Worm (Caenorhabditis elegans) whole organism, L2 larva: ENCODE data around the gene col-149.

Source experiments
- ama-1 ChIP-seq: fragments of 150-350 bp; optimal IDR thresholded peaks from 2 replicates; lab custom pipeline; 2018; ENCODE audit warnings: inconsistent platforms
- blmp-1 ChIP-seq: sonication (generic microtip); optimal IDR thresholded peaks from 2 replicates; lab custom pipeline; 2017; ENCODE audit warnings: missing genetic modification characterization, mild to moderate bottlenecking, missing compliant biosample characterization, antibody characterized with exemption, moderate library complexity; ENCODE audit not compliant: insufficient read depth
- dmd-4 ChIP-seq: sonication (generic microtip); optimal IDR thresholded peaks from 2 replicates; lab custom pipeline; 2017; ENCODE audit warnings: missing biosample characterization, missing genetic modification characterization
- elt-1 ChIP-seq: fragments of 150-350 bp; optimal IDR thresholded peaks from 2 replicates; lab custom pipeline; 2014; ENCODE audit warnings: missing biosample characterization, missing genetic modification characterization
- elt-3 ChIP-seq: sonication (generic microtip); optimal IDR thresholded peaks from 2 replicates; lab custom pipeline; 2017; ENCODE audit warnings: missing biosample characterization, missing genetic modification characterization
- fos-1 ChIP-seq: fragments of 150-350 bp; optimal IDR thresholded peaks from 2 replicates; lab custom pipeline; 2014; ENCODE audit warnings: missing biosample characterization, missing genetic modification characterization
- lin-11 ChIP-seq: fragments of 150-350 bp; sonication (generic microtip); optimal IDR thresholded peaks from 2 replicates; lab custom pipeline; 2014; ENCODE audit warnings: missing biosample characterization, missing genetic modification characterization, inconsistent platforms, mixed read lengths
- lin-13 ChIP-seq: fragments of 150-350 bp; optimal IDR thresholded peaks from 2 replicates; lab custom pipeline; 2014; ENCODE audit warnings: missing biosample characterization, missing genetic modification reagents, missing genetic modification characterization
- lsy-2 ChIP-seq, 2 experiments: fragments of 150-350 bp in 1 of 2; sonication (generic microtip) in 1 of 2; optimal IDR thresholded peaks; 2 replicates each; lab custom pipeline; 2014 to 2017; ENCODE audit warnings: missing biosample characterization in 2 of 2, missing genetic modification characterization in 2 of 2
- nhr-11 ChIP-seq: fragments of 150-350 bp; optimal IDR thresholded peaks from 2 replicates; lab custom pipeline; 2014; ENCODE audit warnings: missing biosample characterization, missing genetic modification characterization
- nhr-12 ChIP-seq: fragments of 150-350 bp; optimal IDR thresholded peaks from 2 replicates; lab custom pipeline; 2014; ENCODE audit warnings: missing biosample characterization, missing genetic modification characterization
- nhr-77 ChIP-seq: fragments of 150-350 bp; optimal IDR thresholded peaks from 2 replicates; lab custom pipeline; 2014; ENCODE audit warnings: missing biosample characterization, missing genetic modification characterization
- snpc-4 ChIP-seq: fragments of 150-350 bp; optimal IDR thresholded peaks from 2 replicates; lab custom pipeline; 2014; ENCODE audit warnings: missing biosample characterization, missing genetic modification characterization
- zag-1 ChIP-seq: fragments of 150-350 bp; optimal IDR thresholded peaks from 2 replicates; lab custom pipeline; 2014; ENCODE audit warnings: missing biosample characterization, missing genetic modification characterization

DNA sequence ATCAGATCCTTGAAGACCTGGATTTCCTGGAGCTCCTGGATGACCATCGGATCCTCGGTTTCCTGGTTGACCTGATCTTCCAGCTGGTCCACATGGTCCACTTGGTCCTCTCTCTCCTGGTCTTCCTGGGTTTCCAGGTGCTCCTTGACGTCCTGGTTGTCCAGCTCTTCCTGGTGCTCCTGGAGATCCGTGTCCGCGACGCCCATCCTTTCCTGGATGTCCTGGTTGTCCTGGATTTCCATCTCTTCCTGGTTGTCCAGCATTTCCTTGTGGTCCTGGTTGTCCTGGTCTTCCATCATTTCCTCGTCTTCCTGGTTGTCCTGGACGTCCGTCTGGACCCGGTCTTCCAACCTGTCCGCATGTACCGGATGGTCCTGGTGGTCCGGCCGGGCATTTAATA, 821 bp downstream of the col-149 start:
- TF ChIP-seq nhr-12 (tag; lab: Kevin White, UChicago), result no peak
- no peak for TF ChIP-seq elt-3 (tag; lab: Kevin White, UChicago)
- TF ChIP-seq nhr-11 (tag; lab: Kevin White, UChicago), result no peak
- no peak for TF ChIP-seq fos-1 (tag; lab: Kevin White, UChicago)
- TF ChIP-seq snpc-4, result no peak
- TF ChIP-seq elt-1 (tag; lab: Kevin White, UChicago), result no peak
- TF ChIP-seq lin-11, result no peak
- TF ChIP-seq nhr-77, result no peak
- no peak for TF ChIP-seq lin-13 (GFP tag; lab: Kevin White, UChicago)
- TF ChIP-seq dmd-4 (tag; lab: Kevin White, UChicago), result no peak
- no peak for TF ChIP-seq zag-1
- no peak for TF ChIP-seq lsy-2 (tag; optimal IDR thresholded peaks at IDR 0.05; lab: Kevin White, UChicago)
- TF ChIP-seq blmp-1 (tag; lab: Kevin White, UChicago), result no peak
- no peak for TF ChIP-seq ama-1 (lab: Kevin White, UChicago)
